Worm (Caenorhabditis elegans) whole organism, L3 larva: ENCODE results near the gene Y39F10A.1.

Experiments used
- R02D3.7 ChIP-seq: fragments of 150-350 bp; optimal IDR thresholded peaks from 2 replicates; lab custom pipeline; 2014; ENCODE audit warnings: missing biosample characterization, missing genetic modification characterization
- ceh-82 ChIP-seq: fragments of 150-350 bp; optimal IDR thresholded peaks from 2 replicates; lab custom pipeline; 2014; ENCODE audit warnings: missing biosample characterization, missing genetic modification characterization
- ceh-9 ChIP-seq: sonication (generic microtip); optimal IDR thresholded peaks from 2 replicates; lab custom pipeline; 2018; ENCODE audit warnings: missing biosample characterization, missing genetic modification characterization
- daf-12 ChIP-seq: fragments of 150-350 bp; optimal IDR thresholded peaks from 2 replicates; lab custom pipeline; 2014; ENCODE audit warnings: missing biosample characterization, missing genetic modification reagents, missing genetic modification characterization
- egl-27 ChIP-seq: sonication (generic microtip); optimal IDR thresholded peaks from 4 replicates; lab custom pipeline; 2017; ENCODE audit warnings: missing biosample characterization, missing genetic modification reagents, missing genetic modification characterization
- egl-5 ChIP-seq: fragments of 150-350 bp; optimal IDR thresholded peaks from 2 replicates; lab custom pipeline; 2017; ENCODE audit warnings: missing biosample characterization, missing genetic modification reagents, missing genetic modification characterization, inconsistent platforms
- elt-1 ChIP-seq: fragments of 150-350 bp; optimal IDR thresholded peaks from 2 replicates; lab custom pipeline; 2014; ENCODE audit warnings: missing biosample characterization, missing genetic modification characterization
- elt-2 ChIP-seq: sonication (generic microtip); optimal IDR thresholded peaks from 2 replicates; lab custom pipeline; 2016; ENCODE audit warnings: missing genetic modification reagents, mild to moderate bottlenecking, missing genetic modification characterization, missing compliant biosample characterization
- elt-3 ChIP-seq, 3 experiments: fragments of 150-350 bp in 1 of 3; sonication (generic microtip) in 2 of 3; optimal IDR thresholded peaks; 2 replicates in 2 of 3; 4 replicates in 1 of 3; lab custom pipeline; 2014 to 2017; ENCODE audit warnings: missing biosample characterization in 3 of 3, missing genetic modification characterization in 3 of 3
- eor-1 ChIP-seq, 2 experiments: fragments of 150-350 bp; optimal IDR thresholded peaks; 2 replicates each; lab custom pipeline; 2014 to 2018; ENCODE audit warnings: missing biosample characterization in 2 of 2, missing genetic modification characterization in 2 of 2
- fkh-10 ChIP-seq: sonication (generic microtip); optimal IDR thresholded peaks from 2 replicates; lab custom pipeline; 2017; ENCODE audit warnings: missing biosample characterization, missing genetic modification reagents, missing genetic modification characterization
- fkh-2 ChIP-seq: fragments of 150-350 bp; optimal IDR thresholded peaks from 2 replicates; lab custom pipeline; 2014; ENCODE audit warnings: missing biosample characterization, missing genetic modification reagents, missing genetic modification characterization
- fos-1 ChIP-seq: fragments of 150-350 bp; optimal IDR thresholded peaks from 2 replicates; lab custom pipeline; 2014; ENCODE audit warnings: missing biosample characterization, missing genetic modification characterization
- hmg-11 ChIP-seq: sonication (generic microtip); optimal IDR thresholded peaks from 2 replicates; lab custom pipeline; 2016; ENCODE audit warnings: missing genetic modification characterization, missing compliant biosample characterization
- jun-1 ChIP-seq: fragments of 150-350 bp; optimal IDR thresholded peaks from 2 replicates; lab custom pipeline; 2014; ENCODE audit warnings: missing biosample characterization, missing genetic modification reagents, missing genetic modification characterization
- lin-15B ChIP-seq: fragments of 150-350 bp; optimal IDR thresholded peaks from 2 replicates; lab custom pipeline; 2014; ENCODE audit warnings: missing biosample characterization, missing genetic modification characterization
- lin-39 ChIP-seq: fragments of 150-350 bp; optimal IDR thresholded peaks from 2 replicates; lab custom pipeline; 2018; ENCODE audit warnings: missing biosample characterization, missing genetic modification reagents, missing genetic modification characterization
- mdl-1 ChIP-seq: fragments of 150-350 bp; optimal IDR thresholded peaks from 2 replicates; lab custom pipeline; 2014; ENCODE audit warnings: missing biosample characterization, missing genetic modification characterization
- nhr-11 ChIP-seq: fragments of 150-350 bp; optimal IDR thresholded peaks from 2 replicates; lab custom pipeline; 2014; ENCODE audit warnings: missing biosample characterization, missing genetic modification characterization
- nhr-12 ChIP-seq: fragments of 150-350 bp; optimal IDR thresholded peaks from 2 replicates; lab custom pipeline; 2014; ENCODE audit warnings: missing biosample characterization, missing genetic modification characterization
- nhr-237 ChIP-seq: fragments of 150-350 bp; optimal IDR thresholded peaks from 2 replicates; lab custom pipeline; 2014; ENCODE audit warnings: missing biosample characterization, missing genetic modification characterization
- nhr-25 ChIP-seq: sonication (generic microtip); optimal IDR thresholded peaks from 2 replicates; lab custom pipeline; 2017; ENCODE audit warnings: missing biosample characterization, missing genetic modification characterization
- nhr-43 ChIP-seq: sonication (generic microtip); optimal IDR thresholded peaks from 2 replicates; lab custom pipeline; 2016; ENCODE audit warnings: mild to moderate bottlenecking, missing genetic modification characterization, missing compliant biosample characterization; ENCODE audit not compliant: poor library complexity, severe bottlenecking
- nhr-76 ChIP-seq: fragments of 150-350 bp; sonication (generic microtip); optimal IDR thresholded peaks from 5 replicates; lab custom pipeline; 2014; ENCODE audit warnings: missing biosample characterization, missing genetic modification characterization
- nhr-77 ChIP-seq: fragments of 150-350 bp; optimal IDR thresholded peaks from 2 replicates; lab custom pipeline; 2014; ENCODE audit warnings: missing biosample characterization, missing genetic modification characterization
- pha-4 ChIP-seq: fragments of 150-350 bp; optimal IDR thresholded peaks from 2 replicates; lab custom pipeline; 2014; ENCODE audit warnings: missing biosample characterization, missing genetic modification reagents, missing genetic modification characterization
- pqm-1 ChIP-seq: fragments of 150-350 bp; optimal IDR thresholded peaks from 2 replicates; lab custom pipeline; 2017; ENCODE audit warnings: missing biosample characterization, missing genetic modification characterization, inconsistent platforms
- sea-2 ChIP-seq: fragments of 150-350 bp; sonication (generic microtip); optimal IDR thresholded peaks from 4 replicates; lab custom pipeline; 2014; ENCODE audit warnings: missing biosample characterization, missing genetic modification reagents, missing genetic modification characterization
- skn-1 ChIP-seq: fragments of 150-350 bp; optimal IDR thresholded peaks from 2 replicates; lab custom pipeline; 2014; ENCODE audit warnings: missing biosample characterization, missing genetic modification characterization
- unc-39 ChIP-seq: sonication (generic microtip); optimal IDR thresholded peaks from 4 replicates; lab custom pipeline; 2017; ENCODE audit warnings: missing biosample characterization, missing genetic modification characterization
- unc-62 ChIP-seq: fragments of 150-350 bp; sonication (generic microtip); optimal IDR thresholded peaks from 4 replicates; lab custom pipeline; 2014; ENCODE audit warnings: missing biosample characterization, missing genetic modification reagents, missing genetic modification characterization
- zag-1 ChIP-seq: fragments of 150-350 bp; optimal IDR thresholded peaks from 2 replicates; lab custom pipeline; 2014; ENCODE audit warnings: missing biosample characterization, missing genetic modification characterization
- ztf-11 ChIP-seq: fragments of 150-350 bp; optimal IDR thresholded peaks from 2 replicates; lab custom pipeline; 2014; ENCODE audit warnings: missing biosample characterization, missing genetic modification characterization
- ztf-4 ChIP-seq: fragments of 150-350 bp; optimal IDR thresholded peaks from 2 replicates; lab custom pipeline; 2014; ENCODE audit warnings: missing biosample characterization, missing genetic modification characterization

The Y39F10A.1 gene

ce11 chrII:759788-760187, 15.3 kb upstream of the Y39F10A.1 start (continued):
- no peak for TF ChIP-seq elt-3 (tag; optimal IDR thresholded peaks at IDR 0.05; lab: Kevin White, UChicago)
- TF ChIP-seq mdl-1 (tag; lab: Kevin White, UChicago) = no peak
- no peak for TF ChIP-seq skn-1 (tag; lab: Kevin White, UChicago)
- no peak for TF ChIP-seq egl-27 (tag; lab: Kevin White, UChicago)
- no peak for TF ChIP-seq elt-2 (tag; lab: Kevin White, UChicago)
- no peak for TF ChIP-seq fos-1
- no peak for TF ChIP-seq pha-4
- TF ChIP-seq zag-1 (tag; lab: Kevin White, UChicago) = no peak
- no peak for TF ChIP-seq ztf-11 (tag; lab: Kevin White, UChicago)
- TF ChIP-seq nhr-12 (tag; lab: Kevin White, UChicago) = no peak
- no peak for TF ChIP-seq ceh-9 (tag; lab: Kevin White, UChicago)
- TF ChIP-seq nhr-43 (tag; lab: Kevin White, UChicago) = no peak
- no peak for TF ChIP-seq daf-12
- TF ChIP-seq, all 47 proteins: peak for 7

ce11 chrII:760276-760675, 14.9 kb upstream of the Y39F10A.1 start:
- TF ChIP-seq eor-1 (tag; optimal IDR thresholded peaks at IDR 0.05; lab: Kevin White, UChicago) = no peak
- TF ChIP-seq ztf-4 (tag; lab: Kevin White, UChicago) = no peak
- TF ChIP-seq elt-2 (tag; lab: Kevin White, UChicago) = peak; percentile 49

ce11 chrII:762942-763341, 12.2 kb upstream of the Y39F10A.1 start:
- TF ChIP-seq elt-2 (tag; lab: Kevin White, UChicago) (peak; percentile 61), lin-15B (no peak), nhr-25 (tag; lab: Kevin White, UChicago) (no peak), lin-39 (tag; lab: Kevin White, UChicago) (no peak), nhr-11 (no peak), nhr-76 (tag; lab: Kevin White, UChicago) (no peak), pha-4 (peak; percentile 42), nhr-12 (tag; lab: Kevin White, UChicago) (no peak), fkh-10 (GFP tag; lab: Kevin White, UChicago) (no peak), pqm-1 (no peak), fos-1 (no peak), egl-5 (tag; lab: Kevin White, UChicago) (no peak)

ce11 chrII:764385-764784, 10.7 kb upstream of the Y39F10A.1 start:
- no peak for TF ChIP-seq unc-39
- no peak for TF ChIP-seq fkh-2 (tag; lab: Kevin White, UChicago)
- no peak for TF ChIP-seq fos-1
- peak; percentile 62 for TF ChIP-seq elt-2 (tag; lab: Kevin White, UChicago)

- TF ChIP-seq pha-4 (no peak), ztf-4 (tag; lab: Kevin White, UChicago) (no peak), nhr-77 (no peak), nhr-12 (tag; lab: Kevin White, UChicago) (no peak), nhr-76 (tag; lab: Kevin White, UChicago) (no peak), ztf-11 (tag; lab: Kevin White, UChicago) (no peak), elt-1 (no peak), nhr-237 (tag; lab: Kevin White, UChicago) (no peak), daf-12 (no peak), jun-1 (tag; lab: Kevin White, UChicago) (no peak), hmg-11 (tag; lab: Kevin White, UChicago) (no peak), sea-2 (GFP tag; lab: Kevin White, UChicago) (no peak), nhr-11 (no peak), ceh-82 (no peak), R02D3.7 (tag; lab: Kevin White, UChicago) (no peak), fos-1 (no peak), fkh-10 (GFP tag; lab: Kevin White, UChicago) (no peak), elt-2 (tag; lab: Kevin White, UChicago) (no peak), unc-62 (GFP tag; lab: Kevin White, UChicago) (no peak), nhr-25 (tag; lab: Kevin White, UChicago) (no peak)
Observed at ce11 chrII:765219-765618, 9.9 kb upstream of the Y39F10A.1 start, which contains the start of gene C08G5.7. C08G5.7 (minus strand) TSS chrII:765319.
